Fruit fly (Drosophila melanogaster) whole organism, embryonic: ENCODE data around the gene CG43333.

Source experiments
- CG6813 ChIP-seq: fragments of 200-800 bp; sonication (Bioruptor generic); optimal IDR thresholded peaks from 2 replicates; lab custom pipeline; 2017; ENCODE audit warnings: missing biosample characterization, missing genetic modification characterization, mild to moderate bottlenecking, moderate library complexity, missing genetic modification reagents
- Ets65A ChIP-seq: fragments of 200-800 bp; sonication (Bioruptor generic); peaks from one replicate; lab custom pipeline; 2016; ENCODE audit warnings: missing biosample characterization, missing genetic modification characterization

CG43333 gene

DNA sequence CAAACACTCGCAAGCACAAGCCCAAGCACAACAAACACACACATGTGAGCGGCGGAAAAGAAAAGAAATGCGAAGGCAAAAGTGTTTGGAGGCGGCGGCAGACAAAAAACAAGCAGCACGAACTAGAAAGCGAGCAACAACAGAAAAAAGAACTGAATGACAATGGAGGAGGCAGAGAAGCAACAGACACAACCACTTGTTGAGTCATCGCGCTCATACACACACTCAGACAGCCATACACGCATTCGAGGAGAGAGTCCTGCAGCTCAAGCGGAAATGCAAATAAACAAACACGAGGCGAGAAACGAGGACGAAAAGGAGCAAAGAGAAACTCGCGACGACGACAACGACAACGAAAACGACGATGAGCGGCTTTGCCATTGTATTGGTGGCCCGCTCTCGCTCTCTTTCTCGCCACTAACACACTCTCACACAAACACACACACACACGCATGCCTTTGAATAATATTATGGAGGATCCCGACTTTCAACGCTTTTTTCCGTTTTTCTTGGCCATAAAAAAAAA lies 64.4 kb downstream of the CG43333 start (continued):
- no peak for TF ChIP-seq CG6813
- TF ChIP-seq Ets65A: peak; percentile 14
